Worm (Caenorhabditis elegans) whole organism, late embryonic: ENCODE results near the gene F13A7.7.

Experiments
- C08G9.2 ChIP-seq: sonication (generic microtip); optimal IDR thresholded peaks from 2 replicates; lab custom pipeline; 2016; ENCODE audit warnings: mild to moderate bottlenecking, missing genetic modification characterization, moderate library complexity, missing compliant biosample characterization
- F13H6.1 ChIP-seq: sonication (generic microtip); optimal IDR thresholded peaks from 2 replicates; lab custom pipeline; 2016; ENCODE audit warnings: missing genetic modification characterization, missing compliant biosample characterization
- K02D7.2 ChIP-seq: sonication (generic microtip); optimal IDR thresholded peaks from 2 replicates; lab custom pipeline; 2017; ENCODE audit warnings: mild to moderate bottlenecking, missing genetic modification characterization, missing compliant biosample characterization
- K09A11.1 ChIP-seq: sonication (generic microtip); optimal IDR thresholded peaks from 2 replicates; lab custom pipeline; 2017; ENCODE audit warnings: antibody characterized with exemption, mild to moderate bottlenecking, missing genetic modification characterization, missing compliant biosample characterization; ENCODE audit not compliant: insufficient read depth
- ahr-1 ChIP-seq: sonication (generic microtip); optimal IDR thresholded peaks from 2 replicates; lab custom pipeline; 2016; ENCODE audit warnings: missing genetic modification characterization, missing compliant biosample characterization
- ama-1 ChIP-seq: fragments of 150-350 bp; optimal IDR thresholded peaks from 2 replicates; lab custom pipeline; 2014
- ceh-14 ChIP-seq: sonication (generic microtip); optimal IDR thresholded peaks from 2 replicates; lab custom pipeline; 2016; ENCODE audit warnings: missing genotype, missing genetic modification characterization, missing compliant biosample characterization
- ceh-18 ChIP-seq: sonication (generic microtip); optimal IDR thresholded peaks from 2 replicates; lab custom pipeline; 2016; ENCODE audit warnings: missing genetic modification characterization, missing compliant biosample characterization
- ceh-19 ChIP-seq: fragments of 200-800 bp; sonication (Bioruptor generic); optimal IDR thresholded peaks from 2 replicates; lab custom pipeline; 2018; ENCODE audit warnings: mild to moderate bottlenecking, missing genetic modification characterization, missing compliant biosample characterization
- ceh-2 ChIP-seq: sonication (generic microtip); optimal IDR thresholded peaks from 2 replicates; lab custom pipeline; 2016; ENCODE audit warnings: missing genotype, missing genetic modification characterization, missing compliant biosample characterization
- ceh-22 ChIP-seq: sonication (generic microtip); optimal IDR thresholded peaks from 2 replicates; lab custom pipeline; 2017; ENCODE audit warnings: missing biosample characterization, missing genetic modification characterization
- ceh-24 ChIP-seq: sonication (generic microtip); optimal IDR thresholded peaks from 2 replicates; lab custom pipeline; 2016; ENCODE audit warnings: mild to moderate bottlenecking, missing genetic modification characterization, missing compliant biosample characterization
- ceh-30 ChIP-seq: fragments of 150-350 bp; optimal IDR thresholded peaks from 2 replicates; lab custom pipeline; 2014; ENCODE audit warnings: missing biosample characterization, missing genetic modification characterization
- ceh-31 ChIP-seq: sonication (generic microtip); optimal IDR thresholded peaks from 2 replicates; lab custom pipeline; 2016; ENCODE audit warnings: missing genetic modification characterization, missing compliant biosample characterization
- ceh-34 ChIP-seq: sonication (generic microtip); optimal IDR thresholded peaks from 2 replicates; lab custom pipeline; 2016; ENCODE audit warnings: mild to moderate bottlenecking, missing genetic modification characterization, missing compliant biosample characterization
- ceh-45 ChIP-seq: fragments of 200-800 bp; sonication (Bioruptor generic); IDR thresholded peaks from 2 replicates; pipeline ENCODE4 v1.3.6; 2022; ENCODE audit warnings: missing genetic modification reagents, missing genetic modification characterization, missing compliant biosample characterization
- ceh-48 ChIP-seq: sonication (generic microtip); optimal IDR thresholded peaks from 2 replicates; lab custom pipeline; 2016; ENCODE audit warnings: missing genetic modification characterization, inconsistent platforms, missing compliant biosample characterization
- ceh-9 ChIP-seq: sonication (generic microtip); optimal IDR thresholded peaks from 2 replicates; lab custom pipeline; 2016; ENCODE audit warnings: mild to moderate bottlenecking, missing genetic modification characterization, inconsistent platforms, missing compliant biosample characterization
- che-1 ChIP-seq: sonication (generic microtip); optimal IDR thresholded peaks from 2 replicates; lab custom pipeline; 2016; ENCODE audit warnings: mild to moderate bottlenecking, missing genetic modification characterization, missing compliant biosample characterization
- dmd-4 ChIP-seq: sonication (generic microtip); optimal IDR thresholded peaks from 2 replicates; lab custom pipeline; 2016; ENCODE audit warnings: borderline replicate concordance, missing genetic modification characterization, missing compliant biosample characterization
- dve-1 ChIP-seq: sonication (generic microtip); optimal IDR thresholded peaks from 2 replicates; lab custom pipeline; 2017; ENCODE audit warnings: antibody characterized with exemption, mild to moderate bottlenecking, missing genetic modification characterization, missing compliant biosample characterization
- elt-2 ChIP-seq: sonication (generic microtip); optimal IDR thresholded peaks from 2 replicates; lab custom pipeline; 2016; ENCODE audit warnings: missing genetic modification reagents, missing genetic modification characterization, missing compliant biosample characterization
- elt-4 ChIP-seq: sonication (generic microtip); optimal IDR thresholded peaks from 2 replicates; lab custom pipeline; 2016; ENCODE audit warnings: missing genetic modification characterization, missing compliant biosample characterization
- ets-4 ChIP-seq: sonication (generic microtip); optimal IDR thresholded peaks from 2 replicates; lab custom pipeline; 2016; ENCODE audit warnings: missing genetic modification characterization, missing compliant biosample characterization
- eyg-1 ChIP-seq: sonication (generic microtip); optimal IDR thresholded peaks from 2 replicates; lab custom pipeline; 2016; ENCODE audit warnings: missing genotype, missing genetic modification characterization, missing compliant biosample characterization
- fkh-10 ChIP-seq: fragments of 150-350 bp; optimal IDR thresholded peaks from 2 replicates; lab custom pipeline; 2014; ENCODE audit warnings: missing biosample characterization, missing genetic modification reagents, missing genetic modification characterization
- hlh-30 ChIP-seq: sonication (generic microtip); optimal IDR thresholded peaks from 2 replicates; lab custom pipeline; 2017; ENCODE audit warnings: antibody characterized with exemption, missing genetic modification characterization, missing compliant biosample characterization; ENCODE audit not compliant: insufficient read depth
- hlh-6 ChIP-seq: sonication (generic microtip); optimal IDR thresholded peaks from 2 replicates; lab custom pipeline; 2016; ENCODE audit warnings: missing genotype, missing genetic modification characterization, missing compliant biosample characterization
- hlh-8 ChIP-seq: sonication (generic microtip); optimal IDR thresholded peaks from 2 replicates; lab custom pipeline; 2016; ENCODE audit warnings: missing genotype, missing genetic modification characterization, missing compliant biosample characterization
- lim-6 ChIP-seq: sonication (generic microtip); optimal IDR thresholded peaks from 2 replicates; lab custom pipeline; 2016; ENCODE audit warnings: missing genetic modification characterization, missing compliant biosample characterization
- lin-11 ChIP-seq: fragments of 200-800 bp; sonication (Bioruptor generic); optimal IDR thresholded peaks from 2 replicates; lab custom pipeline; 2018; ENCODE audit warnings: mild to moderate bottlenecking, missing genetic modification characterization, missing compliant biosample characterization
- nfya-1 ChIP-seq: sonication (generic microtip); optimal IDR thresholded peaks from 2 replicates; lab custom pipeline; 2017; ENCODE audit warnings: missing genetic modification characterization, mild to moderate bottlenecking, missing compliant biosample characterization, antibody characterized with exemption, moderate library complexity
- nhr-232 ChIP-seq: sonication (generic microtip); optimal IDR thresholded peaks from 2 replicates; lab custom pipeline; 2016; ENCODE audit warnings: missing genetic modification characterization, missing compliant biosample characterization
- odd-2 ChIP-seq: sonication (generic microtip); optimal IDR thresholded peaks from 2 replicates; lab custom pipeline; 2017; ENCODE audit warnings: antibody characterized with exemption, mild to moderate bottlenecking, missing genetic modification characterization, missing compliant biosample characterization
- pag-3 ChIP-seq: sonication (generic microtip); optimal IDR thresholded peaks from 2 replicates; lab custom pipeline; 2016; ENCODE audit warnings: missing compliant biosample characterization, missing genetic modification characterization, borderline replicate concordance
- pax-1 ChIP-seq: fragments of 150-350 bp; optimal IDR thresholded peaks from 2 replicates; lab custom pipeline; 2014; ENCODE audit warnings: missing biosample characterization, missing genetic modification characterization
- pha-2 ChIP-seq: sonication (generic microtip); optimal IDR thresholded peaks from 2 replicates; lab custom pipeline; 2017; ENCODE audit warnings: mild to moderate bottlenecking, missing genetic modification characterization, missing compliant biosample characterization
- pqm-1 ChIP-seq: sonication (generic microtip); optimal IDR thresholded peaks from 2 replicates; lab custom pipeline; 2016; ENCODE audit warnings: missing genetic modification characterization, missing compliant biosample characterization
- pros-1 ChIP-seq: fragments of 150-350 bp; optimal IDR thresholded peaks from 2 replicates; lab custom pipeline; 2014; ENCODE audit warnings: missing biosample characterization, missing genetic modification reagents, missing genetic modification characterization
- rnt-1 ChIP-seq: sonication (generic microtip); optimal IDR thresholded peaks from 2 replicates; lab custom pipeline; 2016; ENCODE audit warnings: missing genetic modification characterization, missing compliant biosample characterization
- sdc-2 ChIP-seq: sonication (generic microtip); optimal IDR thresholded peaks from 2 replicates; lab custom pipeline; 2016; ENCODE audit warnings: missing genotype, missing genetic modification characterization, missing compliant biosample characterization
- syd-9 ChIP-seq: sonication (generic microtip); optimal IDR thresholded peaks from 2 replicates; lab custom pipeline; 2016; ENCODE audit warnings: mild to moderate bottlenecking, missing genetic modification characterization, moderate library complexity, missing compliant biosample characterization
- tbx-2 ChIP-seq: sonication (generic microtip); optimal IDR thresholded peaks from 2 replicates; lab custom pipeline; 2016; ENCODE audit warnings: missing genetic modification characterization, missing compliant biosample characterization
- tbx-7 ChIP-seq: sonication (generic microtip); optimal IDR thresholded peaks from 2 replicates; lab custom pipeline; 2016; ENCODE audit warnings: missing genotype, missing genetic modification characterization, missing compliant biosample characterization
- ttx-3 ChIP-seq: sonication (generic microtip); optimal IDR thresholded peaks from 2 replicates; lab custom pipeline; 2016; ENCODE audit warnings: missing genetic modification reagents, missing genetic modification characterization, missing compliant biosample characterization
- unc-3 ChIP-seq, 2 experiments: fragments of 200-800 bp in 1 of 2; sonication (Bioruptor generic) in 1 of 2; sonication (generic microtip) in 1 of 2; conservative IDR thresholded peaks in 1 of 2; optimal IDR thresholded peaks in 1 of 2; 2 replicates each; pipeline versions ENCODE4 v1.3.6 to Lab custom; 2016 to 2022; ENCODE audit warnings: missing compliant biosample characterization in 2 of 2, missing genetic modification characterization in 2 of 2, missing genetic modification reagents in 1 of 2
- unc-42 ChIP-seq: sonication (generic microtip); optimal IDR thresholded peaks from 2 replicates; lab custom pipeline; 2016; ENCODE audit warnings: missing genotype, missing genetic modification characterization, missing compliant biosample characterization
- unc-55 ChIP-seq: sonication (generic microtip); optimal IDR thresholded peaks from 2 replicates; lab custom pipeline; 2017; ENCODE audit warnings: missing biosample characterization, missing genetic modification reagents, missing genetic modification characterization
- unc-86 ChIP-seq: sonication (generic microtip); optimal IDR thresholded peaks from 2 replicates; lab custom pipeline; 2016; ENCODE audit warnings: missing genetic modification characterization, missing compliant biosample characterization
- zip-5 ChIP-seq: sonication (generic microtip); optimal IDR thresholded peaks from 2 replicates; lab custom pipeline; 2016; ENCODE audit warnings: missing genetic modification characterization, missing compliant biosample characterization
- ztf-16 ChIP-seq: sonication (generic microtip); optimal IDR thresholded peaks from 2 replicates; lab custom pipeline; 2017; ENCODE audit warnings: missing genetic modification characterization, missing compliant biosample characterization

F13A7.7 gene

ce11 chrV:16355941-16356340, 27.7 kb downstream of the F13A7.7 start:
- TF ChIP-seq zip-5: no peak
- TF ChIP-seq rnt-1 (tag; lab: Kevin White, UChicago): peak; percentile 76
- TF ChIP-seq dve-1 (tag; lab: Kevin White, UChicago): peak; percentile 37
- peak; percentile 32 for TF ChIP-seq hlh-8
- no peak for TF ChIP-seq ceh-48 (tag; lab: Kevin White, UChicago)
- TF ChIP-seq lin-11: no peak
- peak; percentile 63 for TF ChIP-seq F13H6.1 (tag; lab: Kevin White, UChicago)
- TF ChIP-seq pha-2 (tag; lab: Kevin White, UChicago): peak; percentile 50
- peak; percentile 30 for TF ChIP-seq ama-1 (lab: Kevin White, UChicago)
- TF ChIP-seq nfya-1 (tag; lab: Kevin White, UChicago): peak; percentile 92
- no peak for TF ChIP-seq ceh-45
- peak; percentile 58 for TF ChIP-seq ceh-14 (tag; lab: Kevin White, UChicago)
- peak; percentile 87 for TF ChIP-seq ceh-18 (tag; lab: Kevin White, UChicago)
- peak; percentile 91 for TF ChIP-seq ceh-31 (tag; lab: Kevin White, UChicago)
- peak; percentile 49 for TF ChIP-seq sdc-2 (tag; lab: Kevin White, UChicago)
- peak; percentile 60 for TF ChIP-seq C08G9.2 (tag; lab: Kevin White, UChicago)
- TF ChIP-seq elt-2 (tag; lab: Kevin White, UChicago): peak; percentile 56
- TF ChIP-seq lim-6 (tag; lab: Kevin White, UChicago): peak; percentile 41
- no peak for TF ChIP-seq ceh-24
- TF ChIP-seq tbx-2 (tag; lab: Kevin White, UChicago): peak; percentile 83
- TF ChIP-seq elt-4 (tag; lab: Kevin White, UChicago): no peak
- TF ChIP-seq pqm-1 (tag; lab: Kevin White, UChicago): peak; percentile 68
- TF ChIP-seq hlh-6: no peak
- peak; percentile 62 for TF ChIP-seq eyg-1 (tag; lab: Kevin White, UChicago)
- no peak for TF ChIP-seq che-1 (tag; lab: Kevin White, UChicago)
- no peak for TF ChIP-seq unc-86 (tag; lab: Kevin White, UChicago)
- TF ChIP-seq pros-1 (tag; lab: Kevin White, UChicago): peak; percentile 96
- TF ChIP-seq ahr-1: no peak
- no peak for TF ChIP-seq fkh-10 (GFP tag; lab: Kevin White, UChicago)
- TF ChIP-seq unc-3 (GFP tag; conservative IDR thresholded peaks at IDR 0.05; lab: Robert Waterston, UW): no peak
- no peak for TF ChIP-seq unc-3 (tag; optimal IDR thresholded peaks at IDR 0.05; lab: Kevin White, UChicago)
- peak; percentile 42 for TF ChIP-seq K09A11.1
- no peak for TF ChIP-seq ceh-9 (tag; lab: Kevin White, UChicago)
- peak; percentile 1 for TF ChIP-seq pax-1 (tag; lab: Kevin White, UChicago)
- TF ChIP-seq odd-2 (tag; lab: Kevin White, UChicago): no peak
- TF ChIP-seq unc-42 (tag; lab: Kevin White, UChicago): peak; percentile 75
- peak; percentile 26 for TF ChIP-seq tbx-7 (tag; lab: Kevin White, UChicago)
- TF ChIP-seq ceh-34 (tag; lab: Kevin White, UChicago): peak; percentile 65
- TF ChIP-seq pag-3 (tag; lab: Kevin White, UChicago): no peak
- peak; percentile 47 for TF ChIP-seq ceh-19 (GFP tag; lab: Kevin White, UChicago)
- peak; percentile 62 for TF ChIP-seq ceh-2
- no peak for TF ChIP-seq syd-9 (tag; lab: Kevin White, UChicago)
- peak; percentile 47 for TF ChIP-seq ceh-30 (tag; lab: Kevin White, UChicago)
- TF ChIP-seq ets-4 (tag; lab: Kevin White, UChicago): peak; percentile 26
- TF ChIP-seq unc-55 (GFP tag; lab: Kevin White, UChicago): peak; percentile 92
- peak; percentile 76 for TF ChIP-seq hlh-30
- no peak for TF ChIP-seq ttx-3 (tag; lab: Kevin White, UChicago)
- TF ChIP-seq ceh-22 (tag; lab: Kevin White, UChicago): peak; percentile 59
- TF ChIP-seq nhr-232 (tag; lab: Kevin White, UChicago): no peak
- TF ChIP-seq ztf-16 (tag; lab: Kevin White, UChicago): peak; percentile 53
- TF ChIP-seq dmd-4: peak; percentile 32
- TF ChIP-seq K02D7.2 (tag; lab: Kevin White, UChicago): no peak
- TF ChIP-seq, all 69 proteins: peak for 32
